Fruit fly (Drosophila melanogaster): ENCODE results near the gene CG13901.

CG13901 gene

dm6 chr3L:818438-819138, 19.0 kb downstream of the CG13901 start (continued):
- TF ChIP-seq CG6791 (GFP tag; IDR thresholded peaks at IDR 0.05; ENCODE audit: partially characterized antibody) (no peak), Optix (GFP tag; IDR thresholded peaks at IDR 0.05) (no peak), ash1 (GFP tag; optimal IDR thresholded peaks at IDR 0.05) (no peak), lilli (GFP tag; optimal IDR thresholded peaks at IDR 0.05) (no peak), schlank (tag; optimal IDR thresholded peaks at IDR 0.05) (no peak), eyg (GFP tag; optimal IDR thresholded peaks at IDR 0.05) (no peak), CG12104 (GFP tag; optimal IDR thresholded peaks at IDR 0.05) (no peak), Tbp (GFP tag; optimal IDR thresholded peaks at IDR 0.05) (no peak), CG1602 (GFP tag; optimal IDR thresholded peaks at IDR 0.05) (peak; percentile 1), CG11560 (tag; IDR thresholded peaks at IDR 0.05) (no peak), Mrtf (GFP tag; IDR thresholded peaks at IDR 0.05) (no peak), z (GFP tag; IDR thresholded peaks at IDR 0.05) (no peak), CG9817 (tag; optimal IDR thresholded peaks at IDR 0.05) (no peak), PHDP (tag; optimal IDR thresholded peaks at IDR 0.05) (no peak), CG15073 (GFP tag; optimal IDR thresholded peaks at IDR 0.05) (no peak), Oaz (GFP tag; IDR thresholded peaks at IDR 0.05) (no peak), CG6683 (GFP tag; optimal IDR thresholded peaks at IDR 0.05) (no peak), Aef1 (GFP tag; IDR thresholded peaks at IDR 0.05) (no peak), B-H1 (GFP tag; IDR thresholded peaks at IDR 0.05) (no peak), CG8281 (tag; optimal IDR thresholded peaks at IDR 0.05) (no peak), CG31441 (GFP tag; IDR thresholded peaks at IDR 0.05) (no peak; the same call in 1 of the 2 replicates), NfI (GFP tag; optimal IDR thresholded peaks at IDR 0.05) (no peak), YL-1 (GFP tag; optimal IDR thresholded peaks at IDR 0.05) (no peak), CG1792 (GFP tag; optimal IDR thresholded peaks at IDR 0.05) (no peak), Max (GFP tag; optimal IDR thresholded peaks at IDR 0.05) (no peak), pfk (GFP tag; optimal IDR thresholded peaks at IDR 0.05) (no peak), CG10979 (tag; optimal IDR thresholded peaks at IDR 0.05) (peak; percentile 12), ap (GFP tag; IDR thresholded peaks at IDR 0.05) (no peak), ken (GFP tag; IDR thresholded peaks at IDR 0.05) (no peak), maf-S (GFP tag; optimal IDR thresholded peaks at IDR 0.05) (no peak), Jarid2 (GFP tag; optimal IDR thresholded peaks at IDR 0.05) (no peak), CG10543 (GFP tag; optimal IDR thresholded peaks at IDR 0.05) (no peak), CG3065 (GFP tag; optimal IDR thresholded peaks at IDR 0.05) (no peak), pum (GFP tag; optimal IDR thresholded peaks at IDR 0.05) (no peak), CG1832 (GFP tag; optimal IDR thresholded peaks at IDR 0.05) (no peak), oc (tag; optimal IDR thresholded peaks at IDR 0.05) (peak; percentile 29), bcd (GFP tag; optimal IDR thresholded peaks at IDR 0.05) (no peak), CG11247 (GFP tag; IDR thresholded peaks at IDR 0.05) (no peak), ind (GFP tag; optimal IDR thresholded peaks at IDR 0.05) (no peak), odd (GFP tag; optimal IDR thresholded peaks at IDR 0.05) (no peak), lov (optimal IDR thresholded peaks at IDR 0.05) (no peak), lov (GFP tag; IDR thresholded peaks at IDR 0.05) (0 out of 3 replicates have a peak, but pooled peaks have one; percentile 44), grn (GFP tag; optimal IDR thresholded peaks at IDR 0.05) (no peak), tap (tag; optimal IDR thresholded peaks at IDR 0.05) (no peak), ewg (GFP tag; optimal IDR thresholded peaks at IDR 0.05) (peak; percentile 15), Ptx1 (GFP tag; IDR thresholded peaks at IDR 0.05) (peak; percentile 32; the same call in 1 of the 2 replicates), zf30C (GFP tag; optimal IDR thresholded peaks at IDR 0.05) (no peak), MESR4 (GFP tag; optimal IDR thresholded peaks at IDR 0.05) (no peak), disco-r (GFP tag; optimal IDR thresholded peaks at IDR 0.05) (no peak), Hr3 (GFP tag; optimal IDR thresholded peaks at IDR 0.05) (no peak), dysf (GFP tag; IDR thresholded peaks at IDR 0.05) (peak; percentile 21; the same call in 1 of the 3 replicates)

Measured in whole organism, embryonic.